Worm (Caenorhabditis elegans) whole organism, young adult: ENCODE results near the gene R08C7.4.

ENCODE experiments used
- F22D6.2 ChIP-seq: sonication (generic microtip); optimal IDR thresholded peaks from 2 replicates; lab custom pipeline; 2016; ENCODE audit warnings: mild to moderate bottlenecking, missing genetic modification characterization, missing compliant biosample characterization
- F23B12.7 ChIP-seq: sonication (generic microtip); optimal IDR thresholded peaks from 2 replicates; lab custom pipeline; 2017; ENCODE audit warnings: missing genetic modification characterization, mild to moderate bottlenecking, missing compliant biosample characterization, antibody characterized with exemption, moderate library complexity; ENCODE audit not compliant: insufficient read depth
- F55B11.4 ChIP-seq: sonication (generic microtip); optimal IDR thresholded peaks from 2 replicates; lab custom pipeline; 2016; ENCODE audit warnings: missing compliant biosample characterization, missing genetic modification characterization, borderline replicate concordance; ENCODE audit not compliant: insufficient read depth
- F57A8.1 ChIP-seq: fragments of 200-800 bp; sonication (Bioruptor generic); optimal IDR thresholded peaks from 2 replicates; lab custom pipeline; 2018; ENCODE audit warnings: mild to moderate bottlenecking, missing genetic modification characterization, moderate library complexity, missing compliant biosample characterization
- K12H6.12 ChIP-seq: fragments of 200-800 bp; sonication (Bioruptor generic); optimal IDR thresholded peaks from 2 replicates; lab custom pipeline; 2018; ENCODE audit warnings: mild to moderate bottlenecking, missing genetic modification characterization, missing compliant biosample characterization
- T07F8.4 ChIP-seq: sonication (generic microtip); optimal IDR thresholded peaks from 2 replicates; lab custom pipeline; 2016; ENCODE audit warnings: mild to moderate bottlenecking, missing genetic modification characterization, moderate library complexity, missing compliant biosample characterization
- Y53G8AR.9 ChIP-seq: fragments of 200-800 bp; sonication (Bioruptor generic); conservative IDR thresholded peaks from 2 replicates; pipeline ENCODE4 v1.3.6; 2022; ENCODE audit warnings: missing genetic modification reagents, missing genetic modification characterization, missing compliant biosample characterization
- Y56A3A.18 ChIP-seq: fragments of 200-800 bp; sonication (Bioruptor generic); IDR thresholded peaks from 2 replicates; pipeline ENCODE4 v1.3.6; 2022; ENCODE audit warnings: missing genetic modification reagents, missing genetic modification characterization, missing compliant biosample characterization
- akir-1 ChIP-seq: fragments of 200-800 bp; sonication (Bioruptor generic); optimal IDR thresholded peaks from 2 replicates; lab custom pipeline; 2018; ENCODE audit warnings: mild to moderate bottlenecking, missing genetic modification characterization, moderate library complexity, missing compliant biosample characterization
- ama-1 ChIP-seq, 3 experiments: fragments of 150-350 bp in 1 of 3; sonication (generic microtip) in 2 of 3; optimal IDR thresholded peaks; 2 replicates each; lab custom pipeline; 2014 to 2018; ENCODE audit warnings: missing biosample characterization in 2 of 3, missing genetic modification characterization in 2 of 3, missing genetic modification reagents in 2 of 3
- cebp-1 ChIP-seq, 2 experiments: fragments of 200-800 bp in 1 of 2; sonication (Bioruptor generic) in 1 of 2; sonication (generic microtip) in 1 of 2; IDR thresholded peaks in 1 of 2; optimal IDR thresholded peaks in 1 of 2; 2 replicates each; pipeline versions ENCODE4 v1.3.6 to Lab custom; 2017 to 2022; ENCODE audit warnings: missing compliant biosample characterization in 2 of 2, missing genetic modification characterization in 2 of 2, mild to moderate bottlenecking in 1 of 2, missing genetic modification reagents in 1 of 2, moderate library complexity in 1 of 2
- cebp-2 ChIP-seq: fragments of 200-800 bp; sonication (Bioruptor generic); IDR thresholded peaks from 2 replicates; pipeline ENCODE4 v1.3.6; 2022; ENCODE audit warnings: missing genetic modification characterization, missing compliant biosample characterization
- ceh-58 ChIP-seq: fragments of 200-800 bp; sonication (Bioruptor generic); IDR thresholded peaks from 2 replicates; pipeline ENCODE4 v1.3.6; 2022; ENCODE audit warnings: missing genetic modification characterization, missing compliant biosample characterization
- ceh-91 ChIP-seq: fragments of 200-800 bp; sonication (Bioruptor generic); IDR thresholded peaks from 2 replicates; pipeline ENCODE4 v1.3.6; 2022; ENCODE audit warnings: missing genetic modification reagents, missing genetic modification characterization, missing compliant biosample characterization
- chd-7 ChIP-seq: sonication (generic microtip); optimal IDR thresholded peaks from 2 replicates; lab custom pipeline; 2016; ENCODE audit warnings: mild to moderate bottlenecking, missing genetic modification characterization, moderate library complexity, missing compliant biosample characterization
- die-1 ChIP-seq: sonication (generic microtip); optimal IDR thresholded peaks from 2 replicates; lab custom pipeline; 2016; ENCODE audit warnings: missing genotype, mild to moderate bottlenecking, missing genetic modification characterization, missing compliant biosample characterization
- egl-18 ChIP-seq: fragments of 200-800 bp; sonication (Bioruptor generic); IDR thresholded peaks from 2 replicates; pipeline ENCODE4 v1.3.6; 2022; ENCODE audit warnings: missing genetic modification reagents, missing genetic modification characterization, missing compliant biosample characterization
- ets-4 ChIP-seq: fragments of 200-800 bp; sonication (Bioruptor generic); optimal IDR thresholded peaks from 2 replicates; lab custom pipeline; 2018; ENCODE audit warnings: mild to moderate bottlenecking, missing genetic modification characterization, missing compliant biosample characterization
- gei-17 ChIP-seq: fragments of 200-800 bp; sonication (Bioruptor generic); optimal IDR thresholded peaks from 2 replicates; lab custom pipeline; 2018; ENCODE audit warnings: mild to moderate bottlenecking, missing genetic modification characterization, missing compliant biosample characterization
- hlh-12 ChIP-seq: sonication (generic microtip); optimal IDR thresholded peaks from 2 replicates; lab custom pipeline; 2016; ENCODE audit warnings: missing genetic modification characterization, missing compliant biosample characterization
- hmg-1.2 ChIP-seq: fragments of 200-800 bp; sonication (Bioruptor generic); IDR thresholded peaks from 2 replicates; pipeline ENCODE4 v1.3.6; 2022; ENCODE audit warnings: missing genetic modification reagents, missing genetic modification characterization, missing compliant biosample characterization
- hsf-1 ChIP-seq: fragments of 200-800 bp; sonication (Bioruptor generic); IDR thresholded peaks from 2 replicates; pipeline ENCODE4 v1.3.6; 2022; ENCODE audit warnings: missing genetic modification reagents, missing genetic modification characterization, missing compliant biosample characterization
- let-607 ChIP-seq, 2 experiments: fragments of 200-800 bp in 1 of 2; sonication (Bioruptor generic) in 1 of 2; sonication (generic microtip) in 1 of 2; optimal IDR thresholded peaks; 2 replicates each; lab custom pipeline; 2016 to 2018; ENCODE audit warnings: mild to moderate bottlenecking in 2 of 2, missing compliant biosample characterization in 2 of 2, missing genetic modification characterization in 2 of 2, moderate library complexity in 2 of 2, missing genotype in 1 of 2
- lin-26 ChIP-seq: fragments of 200-800 bp; sonication (Bioruptor generic); IDR thresholded peaks from 2 replicates; pipeline ENCODE4 v1.3.6; 2022; ENCODE audit warnings: missing genetic modification reagents, missing genetic modification characterization, missing compliant biosample characterization
- lin-35 ChIP-seq, 3 experiments: fragments of 150-350 bp in 2 of 3; sonication (generic microtip) in 1 of 3; optimal IDR thresholded peaks; 2 replicates each; lab custom pipeline; 2014 to 2018; ENCODE audit warnings: missing biosample characterization in 3 of 3, missing genetic modification characterization in 3 of 3, missing genetic modification reagents in 3 of 3
- madf-6 ChIP-seq: fragments of 200-800 bp; sonication (Bioruptor generic); IDR thresholded peaks from 2 replicates; pipeline ENCODE4 v1.3.6; 2022; ENCODE audit warnings: missing genetic modification reagents, missing genetic modification characterization, missing compliant biosample characterization
- mcd-1 ChIP-seq: fragments of 200-800 bp; sonication (Bioruptor generic); IDR thresholded peaks from 2 replicates; pipeline ENCODE4 v1.3.6; 2022; ENCODE audit warnings: missing genetic modification reagents, missing genetic modification characterization, missing compliant biosample characterization
- mxl-1 ChIP-seq: sonication (generic microtip); optimal IDR thresholded peaks from 2 replicates; lab custom pipeline; 2016; ENCODE audit warnings: missing genetic modification characterization, missing compliant biosample characterization
- nhr-27 ChIP-seq: fragments of 200-800 bp; sonication (Bioruptor generic); optimal IDR thresholded peaks from 2 replicates; lab custom pipeline; 2018; ENCODE audit warnings: mild to moderate bottlenecking, missing genetic modification characterization, moderate library complexity, missing compliant biosample characterization
- pbrm-1 ChIP-seq: fragments of 200-800 bp; sonication (Bioruptor generic); IDR thresholded peaks from 2 replicates; pipeline ENCODE4 v1.3.6; 2022; ENCODE audit warnings: missing genetic modification reagents, missing genetic modification characterization, missing compliant biosample characterization
- repo-1 ChIP-seq: sonication (generic microtip); optimal IDR thresholded peaks from 2 replicates; lab custom pipeline; 2017; ENCODE audit warnings: mild to moderate bottlenecking, missing genetic modification characterization, missing compliant biosample characterization
- snpc-4 ChIP-seq, 5 experiments: fragments of 150-350 bp in 1 of 5; sonication (generic microtip) in 4 of 5; optimal IDR thresholded peaks; 2 replicates each; lab custom pipeline; 2014 to 2018; ENCODE audit warnings: missing genetic modification characterization in 5 of 5, missing biosample characterization in 3 of 5, antibody characterized with exemption in 2 of 5, mild to moderate bottlenecking in 2 of 5, missing compliant biosample characterization in 2 of 5, missing genotype in 2 of 5, moderate library complexity in 2 of 5, missing genetic modification reagents in 1 of 5
- tbp1 ChIP-seq: fragments of 200-800 bp; sonication (Bioruptor generic); optimal IDR thresholded peaks from 2 replicates; lab custom pipeline; 2018; ENCODE audit warnings: mild to moderate bottlenecking, missing genetic modification characterization, missing compliant biosample characterization
- tbx-9 ChIP-seq: sonication (generic microtip); optimal IDR thresholded peaks from 2 replicates; lab custom pipeline; 2016; ENCODE audit warnings: borderline replicate concordance, missing genetic modification characterization, inconsistent platforms, missing compliant biosample characterization
- unc-62 ChIP-seq: fragments of 150-350 bp; optimal IDR thresholded peaks from 2 replicates; lab custom pipeline; 2014; ENCODE audit warnings: missing biosample characterization, missing genetic modification reagents, missing genetic modification characterization
- zfh-2 ChIP-seq: fragments of 200-800 bp; sonication (Bioruptor generic); conservative IDR thresholded peaks from 2 replicates; pipeline ENCODE4 v1.3.6; 2022; ENCODE audit warnings: missing genetic modification reagents, missing genetic modification characterization, missing compliant biosample characterization
- zim-3 ChIP-seq: sonication (generic microtip); optimal IDR thresholded peaks from 2 replicates; lab custom pipeline; 2017; ENCODE audit warnings: mild to moderate bottlenecking, missing genetic modification characterization, moderate library complexity, missing compliant biosample characterization
- ztf-22 ChIP-seq: fragments of 200-800 bp; sonication (Bioruptor generic); optimal IDR thresholded peaks from 2 replicates; lab custom pipeline; 2018; ENCODE audit warnings: mild to moderate bottlenecking, missing genetic modification characterization, moderate library complexity, missing compliant biosample characterization
- ztf-26 ChIP-seq: sonication (generic microtip); optimal IDR thresholded peaks from 2 replicates; lab custom pipeline; 2017; ENCODE audit warnings: missing genetic modification characterization, missing compliant biosample characterization

R08C7.4 gene

ce11 chrIV:4468046-4468727 lies 33.4 kb downstream of the R08C7.4 start (continued):
- peak; percentile 76 for TF ChIP-seq madf-6 (GFP tag; lab: Robert Waterston, UW)
- TF ChIP-seq hmg-1.2 (GFP tag; lab: Robert Waterston, UW): peak; percentile 14; the same call in 1 of the 2 replicates
- TF ChIP-seq lin-26 (GFP tag; lab: Robert Waterston, UW): no peak; the same call in 1 of the 2 replicates
- peak in 2 of 3 experiments; percentile 53 to 73 for TF ChIP-seq lin-35 (GFP tag; optimal IDR thresholded peaks at IDR 0.05; lab: Kevin White, UChicago)
- TF ChIP-seq K12H6.12 (tag; lab: Kevin White, UChicago): peak; percentile 41
- no peak for TF ChIP-seq ceh-58 (GFP tag; lab: Robert Waterston, UW)
- no peak for TF ChIP-seq F55B11.4 (tag; lab: Kevin White, UChicago)
- TF ChIP-seq mxl-1: no peak
- TF ChIP-seq F57A8.1 (GFP tag; lab: Kevin White, UChicago): no peak
- peak; percentile 56 for TF ChIP-seq mcd-1 (GFP tag; lab: Robert Waterston, UW)
- TF ChIP-seq unc-62: no peak
- TF ChIP-seq tbx-9 (tag; lab: Kevin White, UChicago): no peak

ce11 chrIV:4469055-4469454 lies 34.2 kb downstream of the R08C7.4 start:
- TF ChIP-seq cebp-2 (GFP tag; lab: Robert Waterston, UW) (0 out of 2 replicates have a peak, but pooled peaks have one; percentile 22), chd-7 (tag; lab: Kevin White, UChicago) (no peak), F23B12.7 (tag; lab: Kevin White, UChicago) (no peak), hsf-1 (GFP tag; lab: Robert Waterston, UW) (peak; percentile 29; the same call in 1 of the 2 replicates), Y53G8AR.9 (GFP tag; lab: Robert Waterston, UW) (0 out of 2 replicates have a peak, but pooled peaks have one; percentile 7), akir-1 (GFP tag; lab: Kevin White, UChicago) (peak; percentile 9), die-1 (tag; lab: Kevin White, UChicago) (no peak), gei-17 (GFP tag; lab: Kevin White, UChicago) (no peak), zfh-2 (GFP tag; lab: Robert Waterston, UW) (peak; percentile 38; the same call in 1 of the 2 replicates)

DNA sequence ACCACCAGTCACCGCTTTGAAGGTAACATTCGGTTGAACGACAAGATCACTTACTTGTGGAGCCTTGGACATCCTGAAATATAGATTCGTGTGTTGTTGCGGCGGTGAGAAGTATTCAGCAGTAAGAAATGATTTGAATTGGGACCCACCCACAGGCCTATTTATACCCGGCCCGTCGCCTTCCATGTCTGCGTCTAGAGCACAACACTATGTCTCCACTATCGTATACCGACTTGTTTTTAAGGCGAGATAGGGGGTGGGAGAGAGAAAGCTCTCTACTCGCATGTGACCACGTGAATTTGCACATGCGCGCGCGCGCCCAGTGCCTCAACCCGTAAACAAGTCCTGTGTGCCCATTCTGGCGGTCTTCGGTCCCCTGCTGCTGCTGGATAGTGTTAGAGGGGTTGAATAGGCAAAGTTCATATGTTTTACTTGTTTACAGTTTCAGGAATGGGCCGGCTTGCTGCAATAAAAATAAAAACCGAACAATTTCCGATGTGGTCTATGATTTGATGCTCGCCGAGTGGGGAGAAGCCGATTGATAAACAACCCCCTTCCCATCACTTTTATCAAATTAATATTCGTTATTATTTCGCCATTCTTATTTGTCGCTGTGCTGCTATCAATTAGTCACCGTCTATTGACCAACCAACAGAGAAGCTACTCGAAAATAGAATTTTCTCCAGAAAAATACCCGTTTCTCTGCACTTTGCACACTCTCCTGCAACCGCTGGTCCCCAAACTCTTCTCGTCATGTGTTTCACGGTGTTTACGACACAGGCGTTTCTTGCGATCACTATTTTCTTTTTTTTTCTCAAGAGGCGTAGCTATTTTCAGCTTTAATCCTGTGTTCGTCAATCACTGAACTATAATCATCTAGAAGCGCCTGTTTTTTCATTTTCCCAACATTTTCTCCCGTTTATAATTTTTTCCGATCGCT lies 35.2 kb downstream of the R08C7.4 start:
- TF ChIP-seq F22D6.2 (tag; lab: Kevin White, UChicago) (peak; percentile 21), repo-1 (tag; lab: Kevin White, UChicago) (peak; percentile 4), lin-35 (GFP tag; optimal IDR thresholded peaks at IDR 0.05; lab: Kevin White, UChicago) (peak in 1 of 3 experiments; percentile 19), ama-1 (optimal IDR thresholded peaks at IDR 0.05; lab: Kevin White, UChicago) (peak; percentile 86), ama-1 (GFP tag; optimal IDR thresholded peaks at IDR 0.05; lab: Kevin White, UChicago) (no peak), tbp1 (peak; percentile 62), lin-26 (GFP tag; lab: Robert Waterston, UW) (peak; percentile 67; the same call in 1 of the 2 replicates), zim-3 (no peak), ztf-22 (GFP tag; lab: Kevin White, UChicago) (peak; percentile 14), ztf-26 (tag; lab: Kevin White, UChicago) (no peak), T07F8.4 (tag; lab: Kevin White, UChicago) (no peak), tbx-9 (tag; lab: Kevin White, UChicago) (no peak), hlh-12 (tag; lab: Kevin White, UChicago) (no peak), cebp-1 (GFP tag; IDR thresholded peaks at IDR 0.05; lab: Robert Waterston, UW) (peak; percentile 35; the same call in 1 of the 2 replicates), cebp-1 (tag; optimal IDR thresholded peaks at IDR 0.05; lab: Kevin White, UChicago) (peak; percentile 80), ets-4 (GFP tag; lab: Kevin White, UChicago) (no peak), egl-18 (GFP tag; lab: Robert Waterston, UW) (0 out of 2 replicates have a peak, but pooled peaks have one; percentile 3), pbrm-1 (GFP tag; lab: Robert Waterston, UW) (peak; percentile 50; the same call in 1 of the 2 replicates), nhr-27 (tag; lab: Kevin White, UChicago) (no peak), let-607 (tag; optimal IDR thresholded peaks at IDR 0.05; lab: Kevin White, UChicago) (no peak), snpc-4 (GFP tag; optimal IDR thresholded peaks at IDR 0.05; lab: Kevin White, UChicago) (no peak), snpc-4 (tag; optimal IDR thresholded peaks at IDR 0.05; lab: Kevin White, UChicago) (peak in 1 of 4 experiments; percentile 37), Y56A3A.18 (GFP tag; lab: Robert Waterston, UW) (no peak; the same call in 1 of the 2 replicates), ceh-91 (GFP tag; lab: Robert Waterston, UW) (no peak)
